Worm (Caenorhabditis elegans) whole organism, early embryonic: Measurements from ENCODE around the gene gldi-11.

Experiments
- B0310.2 ChIP-seq: sonication (generic microtip); optimal IDR thresholded peaks from 2 replicates; lab custom pipeline; 2016; ENCODE audit warnings: mild to moderate bottlenecking, missing genetic modification characterization, missing compliant biosample characterization
- ama-1 ChIP-seq: fragments of 150-350 bp; optimal IDR thresholded peaks from 2 replicates; lab custom pipeline; 2014
- flt-1 ChIP-seq: fragments of 200-800 bp; sonication (Bioruptor generic); IDR thresholded peaks from 2 replicates; pipeline ENCODE4 v1.3.6; 2022; ENCODE audit warnings: missing genetic modification characterization, missing compliant biosample characterization
- pes-1 ChIP-seq: fragments of 200-800 bp; sonication (Bioruptor generic); IDR thresholded peaks from 2 replicates; pipeline ENCODE4 v1.3.6; 2022; ENCODE audit warnings: missing genetic modification reagents, missing genetic modification characterization, missing compliant biosample characterization
- scrt-1 ChIP-seq: fragments of 200-800 bp; sonication (Bioruptor generic); IDR thresholded peaks from 2 replicates; pipeline ENCODE4 v1.3.6; 2022; ENCODE audit warnings: missing genetic modification characterization, missing compliant biosample characterization
- sea-1 ChIP-seq: fragments of 200-800 bp; sonication (Bioruptor generic); conservative IDR thresholded peaks from 2 replicates; pipeline ENCODE4 v1.3.6; 2022; ENCODE audit warnings: missing genetic modification characterization, missing compliant biosample characterization
- tbx-11 ChIP-seq: fragments of 200-800 bp; sonication (Bioruptor generic); IDR thresholded peaks from 2 replicates; pipeline ENCODE4 v1.3.6; 2022; ENCODE audit warnings: missing genetic modification characterization, missing compliant biosample characterization
- tra-4 ChIP-seq: sonication (generic microtip); optimal IDR thresholded peaks from 2 replicates; lab custom pipeline; 2017; ENCODE audit warnings: missing genetic modification characterization, missing compliant biosample characterization

DNA sequence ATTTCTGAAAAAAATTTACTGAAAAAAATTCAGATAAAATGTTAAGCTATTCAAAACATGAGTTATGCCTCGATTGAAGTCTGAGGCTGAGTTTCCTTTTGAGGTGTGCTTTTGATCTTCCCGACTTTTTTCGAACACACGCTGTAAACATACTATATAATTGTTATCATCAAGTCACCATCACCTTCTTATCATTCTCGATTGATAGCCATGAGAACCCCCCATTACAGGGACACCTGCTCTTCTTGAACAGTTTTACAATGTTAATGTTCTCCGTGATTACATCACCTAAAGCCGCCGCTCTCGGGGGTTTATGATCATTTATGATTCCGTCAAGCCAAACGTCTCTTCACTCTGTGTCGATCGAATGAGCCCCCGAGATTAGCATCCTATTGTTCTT, 38.6 kb upstream of the gldi-11 start:
- TF ChIP-seq tra-4 (tag; lab: Kevin White, UChicago) (no peak), sea-1 (no peak), scrt-1 (GFP tag; lab: Robert Waterston, UW) (no peak), tbx-11 (no peak), ama-1 (no peak), flt-1 (GFP tag; lab: Robert Waterston, UW) (no peak), B0310.2 (tag; lab: Kevin White, UChicago) (no peak), pes-1 (GFP tag; lab: Robert Waterston, UW) (no peak)
